Worm (Caenorhabditis elegans) whole organism, L2 larva: ENCODE data around the gene dpff-1.

Experiments used
- C34F6.9 ChIP-seq: fragments of 150-350 bp; optimal IDR thresholded peaks from 2 replicates; lab custom pipeline; 2014; ENCODE audit warnings: missing biosample characterization, missing genetic modification characterization
- F13H6.1 ChIP-seq: sonication (generic microtip); optimal IDR thresholded peaks from 2 replicates; lab custom pipeline; 2016; ENCODE audit warnings: missing genetic modification characterization, missing compliant biosample characterization
- R02D3.7 ChIP-seq: fragments of 150-350 bp; optimal IDR thresholded peaks from 2 replicates; lab custom pipeline; 2014; ENCODE audit warnings: missing biosample characterization, missing genetic modification characterization
- Y55F3AM.14 ChIP-seq: fragments of 200-800 bp; sonication (Bioruptor generic); optimal IDR thresholded peaks from 2 replicates; lab custom pipeline; 2018; ENCODE audit warnings: mild to moderate bottlenecking, missing genetic modification characterization, missing compliant biosample characterization
- ZK546.5 ChIP-seq: sonication (generic microtip); optimal IDR thresholded peaks from 2 replicates; lab custom pipeline; 2017; ENCODE audit warnings: missing biosample characterization, missing genetic modification characterization
- alr-1 ChIP-seq: fragments of 150-350 bp; optimal IDR thresholded peaks from 2 replicates; lab custom pipeline; 2014; ENCODE audit warnings: missing biosample characterization, missing genetic modification characterization
- aly-2 ChIP-seq: fragments of 150-350 bp; optimal IDR thresholded peaks from 2 replicates; lab custom pipeline; 2014; ENCODE audit warnings: missing biosample characterization, missing genetic modification characterization
- ama-1 ChIP-seq: fragments of 150-350 bp; optimal IDR thresholded peaks from 2 replicates; lab custom pipeline; 2018; ENCODE audit warnings: inconsistent platforms
- blmp-1 ChIP-seq: sonication (generic microtip); optimal IDR thresholded peaks from 2 replicates; lab custom pipeline; 2017; ENCODE audit warnings: missing genetic modification characterization, mild to moderate bottlenecking, missing compliant biosample characterization, antibody characterized with exemption, moderate library complexity; ENCODE audit not compliant: insufficient read depth
- ceh-16 ChIP-seq: fragments of 150-350 bp; optimal IDR thresholded peaks from 2 replicates; lab custom pipeline; 2014; ENCODE audit warnings: missing biosample characterization, missing genetic modification characterization
- ceh-82 ChIP-seq: fragments of 150-350 bp; optimal IDR thresholded peaks from 2 replicates; lab custom pipeline; 2014; ENCODE audit warnings: missing biosample characterization, missing genetic modification characterization
- crh-2 ChIP-seq: sonication (generic microtip); optimal IDR thresholded peaks from 2 replicates; lab custom pipeline; 2017; ENCODE audit warnings: missing biosample characterization, missing genetic modification characterization
- dmd-4 ChIP-seq: sonication (generic microtip); optimal IDR thresholded peaks from 2 replicates; lab custom pipeline; 2017; ENCODE audit warnings: missing biosample characterization, missing genetic modification characterization
- egl-27 ChIP-seq: sonication (generic microtip); optimal IDR thresholded peaks from 3 replicates; lab custom pipeline; 2017; ENCODE audit warnings: missing biosample characterization, missing genetic modification reagents, missing genetic modification characterization
- elt-1 ChIP-seq: fragments of 150-350 bp; optimal IDR thresholded peaks from 2 replicates; lab custom pipeline; 2014; ENCODE audit warnings: missing biosample characterization, missing genetic modification characterization
- elt-3 ChIP-seq: sonication (generic microtip); optimal IDR thresholded peaks from 2 replicates; lab custom pipeline; 2017; ENCODE audit warnings: missing biosample characterization, missing genetic modification characterization
- fos-1 ChIP-seq: fragments of 150-350 bp; optimal IDR thresholded peaks from 2 replicates; lab custom pipeline; 2014; ENCODE audit warnings: missing biosample characterization, missing genetic modification characterization
- gmeb-1 ChIP-seq: fragments of 150-350 bp; optimal IDR thresholded peaks from 2 replicates; lab custom pipeline; 2014; ENCODE audit warnings: missing biosample characterization, missing genetic modification characterization
- lin-11 ChIP-seq: fragments of 150-350 bp; sonication (generic microtip); optimal IDR thresholded peaks from 2 replicates; lab custom pipeline; 2014; ENCODE audit warnings: missing biosample characterization, missing genetic modification characterization, inconsistent platforms, mixed read lengths
- lin-13 ChIP-seq: fragments of 150-350 bp; optimal IDR thresholded peaks from 2 replicates; lab custom pipeline; 2014; ENCODE audit warnings: missing biosample characterization, missing genetic modification reagents, missing genetic modification characterization
- lin-39 ChIP-seq: fragments of 150-350 bp; optimal IDR thresholded peaks from 2 replicates; lab custom pipeline; 2014; ENCODE audit warnings: missing biosample characterization, missing genetic modification reagents, missing genetic modification characterization
- lsy-2 ChIP-seq, 2 experiments: fragments of 150-350 bp in 1 of 2; sonication (generic microtip) in 1 of 2; optimal IDR thresholded peaks; 2 replicates each; lab custom pipeline; 2014 to 2017; ENCODE audit warnings: missing biosample characterization in 2 of 2, missing genetic modification characterization in 2 of 2
- mab-5 ChIP-seq: fragments of 150-350 bp; optimal IDR thresholded peaks from 2 replicates; lab custom pipeline; 2014; ENCODE audit warnings: missing biosample characterization, missing genetic modification characterization
- mdl-1 ChIP-seq, 2 experiments: fragments of 150-350 bp in 1 of 2; sonication (generic microtip) in 1 of 2; optimal IDR thresholded peaks; 2 replicates each; lab custom pipeline; 2017; ENCODE audit warnings: missing biosample characterization in 2 of 2, missing genetic modification characterization in 2 of 2
- nhr-10 ChIP-seq: sonication (generic microtip); optimal IDR thresholded peaks from 2 replicates; lab custom pipeline; 2017; ENCODE audit warnings: missing biosample characterization, missing genetic modification characterization
- nhr-11 ChIP-seq: fragments of 150-350 bp; optimal IDR thresholded peaks from 2 replicates; lab custom pipeline; 2014; ENCODE audit warnings: missing biosample characterization, missing genetic modification characterization
- nhr-12 ChIP-seq: fragments of 150-350 bp; optimal IDR thresholded peaks from 2 replicates; lab custom pipeline; 2014; ENCODE audit warnings: missing biosample characterization, missing genetic modification characterization
- nhr-129 ChIP-seq: fragments of 150-350 bp; optimal IDR thresholded peaks from 2 replicates; lab custom pipeline; 2014; ENCODE audit warnings: missing biosample characterization, missing genetic modification characterization
- nhr-21 ChIP-seq: fragments of 150-350 bp; optimal IDR thresholded peaks from 2 replicates; lab custom pipeline; 2014; ENCODE audit warnings: missing biosample characterization, missing genetic modification characterization
- nhr-23 ChIP-seq: fragments of 150-350 bp; optimal IDR thresholded peaks from 2 replicates; lab custom pipeline; 2014; ENCODE audit warnings: missing biosample characterization, missing genetic modification reagents, missing genetic modification characterization
- nhr-237 ChIP-seq: fragments of 150-350 bp; optimal IDR thresholded peaks from 2 replicates; lab custom pipeline; 2014; ENCODE audit warnings: missing biosample characterization, missing genetic modification characterization
- nhr-25 ChIP-seq: fragments of 150-350 bp; sonication (generic microtip); optimal IDR thresholded peaks from 3 replicates; lab custom pipeline; 2014; ENCODE audit warnings: missing biosample characterization, missing genetic modification characterization
- nhr-6 ChIP-seq: fragments of 150-350 bp; optimal IDR thresholded peaks from 2 replicates; lab custom pipeline; 2014; ENCODE audit warnings: missing biosample characterization, missing genetic modification characterization
- nhr-77 ChIP-seq: fragments of 150-350 bp; optimal IDR thresholded peaks from 2 replicates; lab custom pipeline; 2014; ENCODE audit warnings: missing biosample characterization, missing genetic modification characterization
- peb-1 ChIP-seq: fragments of 150-350 bp; optimal IDR thresholded peaks from 2 replicates; lab custom pipeline; 2014; ENCODE audit warnings: missing biosample characterization, missing genetic modification characterization
- sem-4 ChIP-seq: fragments of 150-350 bp; optimal IDR thresholded peaks from 2 replicates; lab custom pipeline; 2014; ENCODE audit warnings: missing biosample characterization, missing genetic modification reagents, missing genetic modification characterization
- skn-1 ChIP-seq: sonication (generic microtip); optimal IDR thresholded peaks from 2 replicates; lab custom pipeline; 2017; ENCODE audit warnings: missing biosample characterization, missing genetic modification characterization
- sma-3 ChIP-seq: sonication (generic microtip); optimal IDR thresholded peaks from 2 replicates; lab custom pipeline; 2016; ENCODE audit warnings: missing genetic modification reagents, missing genetic modification characterization, missing compliant biosample characterization
- sma-9 ChIP-seq, 2 experiments: fragments of 150-350 bp in 1 of 2; sonication (generic microtip) in 1 of 2; optimal IDR thresholded peaks; 2 replicates each; lab custom pipeline; 2014 to 2016; ENCODE audit warnings: missing genetic modification characterization in 2 of 2, mild to moderate bottlenecking in 1 of 2, missing biosample characterization in 1 of 2, missing compliant biosample characterization in 1 of 2, missing genetic modification reagents in 1 of 2, moderate library complexity in 1 of 2
- snpc-4 ChIP-seq: fragments of 150-350 bp; optimal IDR thresholded peaks from 2 replicates; lab custom pipeline; 2014; ENCODE audit warnings: missing biosample characterization, missing genetic modification characterization
- unc-39 ChIP-seq: fragments of 150-350 bp; optimal IDR thresholded peaks from 2 replicates; lab custom pipeline; 2014; ENCODE audit warnings: missing biosample characterization, missing genetic modification characterization
- unc-55 ChIP-seq: fragments of 150-350 bp; sonication (generic microtip); optimal IDR thresholded peaks from 3 replicates; lab custom pipeline; 2014; ENCODE audit warnings: missing biosample characterization, missing genetic modification reagents, missing genetic modification characterization
- unc-62 ChIP-seq: fragments of 150-350 bp; optimal IDR thresholded peaks from 2 replicates; lab custom pipeline; 2014; ENCODE audit warnings: missing biosample characterization, missing genetic modification reagents, missing genetic modification characterization
- zag-1 ChIP-seq: fragments of 150-350 bp; optimal IDR thresholded peaks from 2 replicates; lab custom pipeline; 2014; ENCODE audit warnings: missing biosample characterization, missing genetic modification characterization
- ztf-11 ChIP-seq: sonication (generic microtip); optimal IDR thresholded peaks from 2 replicates; lab custom pipeline; 2017; ENCODE audit warnings: missing biosample characterization, missing genetic modification characterization
- ztf-4 ChIP-seq: fragments of 150-350 bp; optimal IDR thresholded peaks from 2 replicates; lab custom pipeline; 2014; ENCODE audit warnings: missing biosample characterization, missing genetic modification characterization

The dpff-1 gene

DNA sequence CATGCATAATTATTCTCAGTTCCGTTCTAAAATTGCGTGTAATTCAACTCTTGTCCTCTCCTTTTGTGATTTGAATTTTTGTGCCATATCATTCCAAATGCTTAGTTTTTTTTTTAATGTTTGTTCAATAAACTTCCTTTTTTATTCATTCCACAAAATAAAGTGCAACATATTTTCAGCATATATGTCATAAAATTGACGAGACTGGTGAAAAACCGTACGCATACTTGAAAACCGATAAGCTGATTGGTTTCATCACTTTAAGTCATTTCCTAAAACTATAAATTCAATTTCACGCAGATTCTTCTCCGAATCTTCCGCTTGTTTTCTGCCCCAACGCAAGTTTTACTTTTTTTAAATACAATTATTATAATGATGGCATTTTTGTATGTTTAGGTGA, 47.1 kb downstream of the dpff-1 start, which contains the start of gene dpf-4:
dpf-4 (plus strand) TSS at position 301 of the 400 bp plus-strand sequence.
- TF ChIP-seq mab-5 (tag; lab: Kevin White, UChicago) = no peak
- TF ChIP-seq lin-13 = no peak
- TF ChIP-seq nhr-237 (tag; lab: Kevin White, UChicago) = no peak
- TF ChIP-seq crh-2 (tag; lab: Kevin White, UChicago) = no peak
- TF ChIP-seq gmeb-1 (tag; lab: Kevin White, UChicago) = no peak
- no peak for TF ChIP-seq ztf-11
- TF ChIP-seq blmp-1 (tag; lab: Kevin White, UChicago) = no peak
- no peak for TF ChIP-seq nhr-11 (tag; lab: Kevin White, UChicago)
- TF ChIP-seq lin-39 = no peak
- TF ChIP-seq lsy-2 (tag; optimal IDR thresholded peaks at IDR 0.05; lab: Kevin White, UChicago) = no peak
- no peak for TF ChIP-seq skn-1 (tag; lab: Kevin White, UChicago)
- TF ChIP-seq sma-9 (GFP tag; optimal IDR thresholded peaks at IDR 0.05; lab: Kevin White, UChicago) = no peak
- no peak for TF ChIP-seq sma-9 (tag; optimal IDR thresholded peaks at IDR 0.05; lab: Kevin White, UChicago)
- TF ChIP-seq ceh-82 = no peak
- no peak for TF ChIP-seq nhr-23 (tag; lab: Kevin White, UChicago)
- TF ChIP-seq nhr-6 (tag; lab: Kevin White, UChicago) = no peak
- TF ChIP-seq nhr-25 (tag; lab: Kevin White, UChicago) = no peak
- TF ChIP-seq F13H6.1 (tag; lab: Kevin White, UChicago) = no peak
- no peak for TF ChIP-seq Y55F3AM.14

DNA sequence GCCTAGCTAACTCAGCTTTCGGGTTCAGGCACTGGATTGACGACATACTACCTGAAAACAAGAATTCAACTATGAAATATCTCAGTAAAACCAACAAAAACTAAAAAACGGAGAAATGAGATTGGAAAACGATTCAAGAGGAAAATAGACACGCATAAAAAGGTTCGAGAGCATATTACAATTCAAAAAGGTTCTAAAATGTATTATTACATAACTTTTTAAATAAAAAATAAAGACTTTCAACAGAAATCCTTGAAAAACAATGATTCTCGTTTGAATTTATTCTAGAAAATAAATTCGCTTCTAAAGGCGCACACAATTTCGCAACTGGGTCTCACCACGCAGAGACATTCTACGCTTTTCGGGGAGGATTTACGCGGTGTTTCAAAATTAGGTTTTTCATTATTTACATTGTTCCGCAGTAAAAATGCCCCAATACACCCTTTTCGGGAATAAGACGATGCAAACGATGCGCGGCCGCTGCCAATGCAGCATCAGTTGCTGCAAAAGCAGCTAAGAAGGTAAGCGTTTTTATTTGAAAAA, 50.4 kb downstream of the dpff-1 start, which contains the start of the genes cct-6 and alh-9:
cct-6 (minus strand) TSS at position 51 of the 543 bp plus-strand sequence.
alh-9 (plus strand) TSS at position 382 of the 543 bp plus-strand sequence.
- TF ChIP-seq nhr-10 = no peak
- no peak for TF ChIP-seq elt-1 (tag; lab: Kevin White, UChicago)
- TF ChIP-seq ztf-4 = peak; percentile 19
- TF ChIP-seq skn-1 (tag; lab: Kevin White, UChicago) = no peak
- peak; percentile 54 for TF ChIP-seq nhr-21 (tag; lab: Kevin White, UChicago)
- peak; percentile 39 for TF ChIP-seq egl-27
- TF ChIP-seq R02D3.7 (tag; lab: Kevin White, UChicago) = peak; percentile 70
- TF ChIP-seq nhr-23 (tag; lab: Kevin White, UChicago) = no peak
- TF ChIP-seq nhr-25 (tag; lab: Kevin White, UChicago) = peak; percentile 84
- TF ChIP-seq unc-62 (GFP tag; lab: Kevin White, UChicago) = no peak
- TF ChIP-seq ztf-11 = no peak
- no peak for TF ChIP-seq Y55F3AM.14
- peak; percentile 61 to 92 for TF ChIP-seq lsy-2 (tag; optimal IDR thresholded peaks at IDR 0.05; lab: Kevin White, UChicago)
- peak; percentile 69 for TF ChIP-seq F13H6.1 (tag; lab: Kevin White, UChicago)
- TF ChIP-seq ceh-16 (tag; lab: Kevin White, UChicago) = no peak
- peak; percentile 1 for TF ChIP-seq ZK546.5 (tag; lab: Kevin White, UChicago)
- peak; percentile 92 for TF ChIP-seq C34F6.9
- TF ChIP-seq lin-11 (tag; lab: Kevin White, UChicago) = peak; percentile 79
- peak; percentile 46 for TF ChIP-seq mab-5 (tag; lab: Kevin White, UChicago)
- TF ChIP-seq nhr-11 (tag; lab: Kevin White, UChicago) = no peak
- no peak for TF ChIP-seq dmd-4 (tag; lab: Kevin White, UChicago)
- no peak for TF ChIP-seq elt-3
- peak; percentile 44 for TF ChIP-seq ama-1 (lab: Kevin White, UChicago)
- TF ChIP-seq unc-55 (GFP tag; lab: Kevin White, UChicago) = peak; percentile 94
- TF ChIP-seq nhr-129 (tag; lab: Kevin White, UChicago) = peak; percentile 88
- TF ChIP-seq peb-1 (tag; lab: Kevin White, UChicago) = no peak
- no peak for TF ChIP-seq mdl-1 (tag; optimal IDR thresholded peaks at IDR 0.05; lab: Kevin White, UChicago)
- no peak for TF ChIP-seq zag-1 (tag; lab: Kevin White, UChicago)
- TF ChIP-seq aly-2 (tag; lab: Kevin White, UChicago) = no peak
- no peak for TF ChIP-seq lin-39
- peak; percentile 56 for TF ChIP-seq fos-1 (tag; lab: Kevin White, UChicago)
- peak; percentile 88 for TF ChIP-seq lin-13
- peak; percentile 93 for TF ChIP-seq gmeb-1 (tag; lab: Kevin White, UChicago)
- TF ChIP-seq nhr-77 (tag; lab: Kevin White, UChicago) = no peak
- TF ChIP-seq sma-3 (GFP tag; lab: Kevin White, UChicago) = peak; percentile 80
- peak; percentile 5 for TF ChIP-seq nhr-6 (tag; lab: Kevin White, UChicago)
- no peak for TF ChIP-seq unc-39 (tag; lab: Kevin White, UChicago)
- no peak for TF ChIP-seq alr-1
- peak; percentile 20 for TF ChIP-seq ceh-82
- TF ChIP-seq sem-4 (tag; lab: Kevin White, UChicago) = peak; percentile 2
- peak; percentile 89 for TF ChIP-seq crh-2 (tag; lab: Kevin White, UChicago)
- peak; percentile 76 for TF ChIP-seq sma-9 (GFP tag; optimal IDR thresholded peaks at IDR 0.05; lab: Kevin White, UChicago)
- TF ChIP-seq sma-9 (tag; optimal IDR thresholded peaks at IDR 0.05; lab: Kevin White, UChicago) = no peak
- TF ChIP-seq snpc-4 = peak; percentile 37
- TF ChIP-seq nhr-12 (tag; lab: Kevin White, UChicago) = no peak
- TF ChIP-seq, all 48 proteins: peak for 24
